Worm (Caenorhabditis elegans): ENCODE measurements around the gene daf-41.

The daf-41 gene

DNA sequence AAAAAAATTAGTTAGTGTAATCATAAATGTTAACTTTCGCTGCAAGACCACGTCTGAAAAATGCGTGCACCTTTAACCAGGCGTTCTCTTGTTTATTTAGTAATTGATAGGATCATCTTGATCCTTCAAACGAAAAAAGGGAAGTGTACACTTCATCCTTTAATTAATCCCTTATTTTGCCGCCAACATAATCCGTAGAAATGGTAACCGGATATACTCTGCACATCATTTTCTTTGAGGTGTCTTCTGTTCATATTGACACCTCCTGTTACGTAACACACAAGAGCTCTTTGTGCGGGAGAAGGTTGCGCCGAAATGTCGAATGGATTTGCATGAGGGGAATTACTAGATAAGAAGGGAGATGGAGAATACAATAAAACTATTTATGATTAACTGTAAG is 25.9 kb downstream of the daf-41 start:
- TF ChIP-seq mml-1 (tag; optimal IDR thresholded peaks at IDR 0.05) (no peak), sea-2 (GFP tag; optimal IDR thresholded peaks at IDR 0.05) (no peak), lsy-12 (tag; optimal IDR thresholded peaks at IDR 0.05) (no peak), ama-1 (optimal IDR thresholded peaks at IDR 0.05) (no peak)

DNA sequence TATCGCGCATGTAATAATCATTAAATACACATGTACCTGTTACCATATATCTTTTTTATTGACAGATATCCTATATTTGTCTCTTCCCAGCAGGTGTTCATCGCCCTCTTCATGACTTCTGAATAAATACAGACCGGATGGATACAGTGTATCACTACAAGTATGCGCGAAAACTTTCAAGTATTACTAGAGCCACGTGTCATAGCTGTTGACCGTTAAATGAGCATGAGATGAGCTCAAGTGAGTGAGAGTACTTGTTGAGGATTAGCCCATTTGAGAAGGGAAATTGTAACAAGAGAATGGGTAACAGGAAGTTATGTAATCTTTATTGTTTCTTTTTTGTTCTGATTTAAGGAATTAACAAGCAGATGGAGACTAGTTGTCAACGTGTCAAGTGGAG is 29.5 kb downstream of the daf-41 start:
- TF ChIP-seq mdl-1 (tag; optimal IDR thresholded peaks at IDR 0.05) (no peak), nhr-237 (tag; optimal IDR thresholded peaks at IDR 0.05) (no peak), nhr-28 (tag; optimal IDR thresholded peaks at IDR 0.05) (no peak), egl-5 (tag; optimal IDR thresholded peaks at IDR 0.05) (no peak)

DNA sequence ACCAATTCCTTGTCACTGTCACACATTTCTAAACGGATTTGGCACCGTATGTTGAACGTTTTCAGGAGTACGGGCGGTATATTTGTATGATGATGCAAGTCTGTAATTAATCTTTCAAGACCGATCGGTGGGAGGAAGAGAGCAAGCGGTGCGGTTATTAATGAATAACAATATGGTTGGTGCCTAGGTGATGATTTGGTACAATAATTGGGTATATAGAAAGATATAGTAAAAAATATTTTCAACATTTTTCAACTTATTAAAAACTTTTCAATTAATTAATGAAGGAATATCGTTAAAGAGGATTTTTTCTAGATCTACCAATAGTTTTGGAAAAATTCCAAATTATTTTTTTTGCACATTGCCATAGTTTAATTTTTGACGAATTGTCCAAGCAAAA is 30.0 kb downstream of the daf-41 start, which contains the start of gene cnd-1:
Gene cnd-1 (minus strand): TSS at position 101 of the 400 bp plus-strand sequence.
- TF ChIP-seq nfya-1 (tag; optimal IDR thresholded peaks at IDR 0.05; ENCODE audit: insufficient read depth) (no peak), zag-1 (tag; optimal IDR thresholded peaks at IDR 0.05) (no peak), mdl-1 (tag; optimal IDR thresholded peaks at IDR 0.05) (no peak), nhr-237 (tag; optimal IDR thresholded peaks at IDR 0.05) (no peak), fkh-10 (GFP tag; optimal IDR thresholded peaks at IDR 0.05) (no peak), ZK546.5 (tag; optimal IDR thresholded peaks at IDR 0.05) (no peak), ceh-82 (tag; optimal IDR thresholded peaks at IDR 0.05) (no peak), elt-1 (tag; optimal IDR thresholded peaks at IDR 0.05) (no peak), elt-2 (tag; optimal IDR thresholded peaks at IDR 0.05) (no peak), fkh-2 (tag; optimal IDR thresholded peaks at IDR 0.05) (no peak)

DNA sequence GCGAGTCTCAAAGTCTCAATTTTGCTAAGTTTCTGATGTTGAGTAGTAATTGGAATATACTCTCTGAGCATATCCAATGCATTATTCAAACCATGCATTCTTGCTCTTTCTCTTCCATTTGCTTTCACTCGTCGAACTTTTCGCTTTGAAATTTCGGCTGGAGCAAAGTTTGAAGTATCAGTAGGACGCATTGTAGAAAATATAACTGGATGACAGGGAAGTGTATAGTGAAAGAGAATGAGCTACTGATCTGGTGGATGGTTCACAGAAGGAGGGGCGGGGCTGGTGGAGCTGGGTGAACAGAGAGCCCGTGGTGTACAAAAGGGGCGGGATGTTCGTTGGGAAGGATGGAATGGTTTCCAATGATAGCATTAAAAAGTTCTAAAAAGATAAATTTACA is 32.7 kb downstream of the daf-41 start:
- TF ChIP-seq unc-39 (tag; optimal IDR thresholded peaks at IDR 0.05) (no peak), lin-15B (tag; optimal IDR thresholded peaks at IDR 0.05) (no peak), snpc-4 (tag; optimal IDR thresholded peaks at IDR 0.05) (no peak), pqm-1 (tag; optimal IDR thresholded peaks at IDR 0.05) (no peak), nhr-23 (tag; optimal IDR thresholded peaks at IDR 0.05) (no peak), tbx-2 (tag; optimal IDR thresholded peaks at IDR 0.05) (no peak), mdl-1 (tag; optimal IDR thresholded peaks at IDR 0.05) (no peak), eor-1 (tag; optimal IDR thresholded peaks at IDR 0.05) (no peak), ZK546.5 (tag; optimal IDR thresholded peaks at IDR 0.05) (no peak), elt-3 (tag; optimal IDR thresholded peaks at IDR 0.05) (no peak), lin-39 (tag; optimal IDR thresholded peaks at IDR 0.05) (no peak), fkh-2 (tag; optimal IDR thresholded peaks at IDR 0.05) (no peak), nfya-1 (tag; optimal IDR thresholded peaks at IDR 0.05; ENCODE audit: insufficient read depth) (no peak), mml-1 (tag; optimal IDR thresholded peaks at IDR 0.05) (no peak), nhr-67 (tag; optimal IDR thresholded peaks at IDR 0.05) (no peak)

DNA sequence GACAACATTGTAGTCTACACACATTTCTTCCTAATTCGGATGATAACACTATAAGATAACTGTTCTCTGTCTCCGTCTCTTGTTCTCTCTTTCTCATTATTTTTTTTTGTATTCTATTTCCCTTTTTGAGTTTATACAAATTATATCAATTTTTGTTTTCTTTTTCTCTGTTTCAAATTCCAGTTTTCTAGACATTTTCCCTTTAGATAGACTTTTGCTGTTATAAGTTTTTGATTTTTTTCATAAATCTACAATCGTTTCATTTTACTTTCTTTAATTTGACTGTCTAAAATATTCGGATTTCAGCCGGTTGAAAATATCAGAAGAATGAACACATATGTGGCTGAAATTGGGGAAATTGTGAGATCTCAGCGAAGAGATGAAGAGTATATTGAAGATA is 38.5 kb downstream of the daf-41 start, which contains the start of gene prx-10:
Gene prx-10 (plus strand): TSS at position 301 of the 400 bp plus-strand sequence.
- TF ChIP-seq elt-3 (tag; optimal IDR thresholded peaks at IDR 0.05), result no peak
- TF ChIP-seq elt-2 (tag; optimal IDR thresholded peaks at IDR 0.05), result peak; percentile 24

DNA sequence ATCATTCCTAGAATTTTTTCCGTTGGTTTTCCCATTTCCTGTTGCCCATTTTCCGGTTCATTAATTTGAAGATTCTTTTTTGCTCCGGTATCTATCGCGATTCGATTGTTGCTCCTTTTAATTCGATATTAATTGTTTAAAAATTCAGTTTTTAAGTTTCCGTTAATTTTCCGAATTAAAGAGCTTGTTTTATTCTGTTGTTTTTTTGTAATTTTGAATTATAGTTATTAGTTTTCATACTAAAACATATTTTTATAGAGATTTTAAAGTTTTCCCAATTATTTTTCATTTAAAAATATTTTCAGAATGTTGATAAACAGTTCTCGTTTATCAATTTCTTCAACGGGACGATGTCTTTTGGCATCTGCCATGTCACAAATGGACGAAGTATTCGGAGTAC is 40.3 kb downstream of the daf-41 start, which contains the start of gene mrps-26:
Gene mrps-26 (plus strand): TSS at position 301 of the 400 bp plus-strand sequence.
- TF ChIP-seq ceh-28 (tag; optimal IDR thresholded peaks at IDR 0.05), result no peak
- TF ChIP-seq unc-62 (GFP tag; optimal IDR thresholded peaks at IDR 0.05), result no peak
- TF ChIP-seq elt-2 (tag; optimal IDR thresholded peaks at IDR 0.05), result no peak
- no peak for TF ChIP-seq eor-1 (tag; optimal IDR thresholded peaks at IDR 0.05)
- no peak for TF ChIP-seq unc-39 (tag; optimal IDR thresholded peaks at IDR 0.05)
- no peak for TF ChIP-seq nhr-25 (tag; optimal IDR thresholded peaks at IDR 0.05)
- no peak for TF ChIP-seq ceh-16 (tag; optimal IDR thresholded peaks at IDR 0.05)
- no peak for TF ChIP-seq nhr-77 (tag; optimal IDR thresholded peaks at IDR 0.05)
- TF ChIP-seq hmg-11 (tag; optimal IDR thresholded peaks at IDR 0.05), result no peak
- no peak for TF ChIP-seq jun-1 (tag; optimal IDR thresholded peaks at IDR 0.05)
- TF ChIP-seq lsy-12 (tag; optimal IDR thresholded peaks at IDR 0.05), result no peak
- TF ChIP-seq mdl-1 (tag; optimal IDR thresholded peaks at IDR 0.05), result no peak

All from whole organism, L3 larva.